Fruit fly (Drosophila melanogaster) whole organism, wandering third instar larva: ENCODE data around the gene Lcp65Aa.

Experiments
- CG9705 ChIP-seq: fragments of 200-800 bp; sonication (Bioruptor generic); optimal IDR thresholded peaks from 2 replicates; lab custom pipeline; 2018; ENCODE audit warnings: missing biosample characterization, mild to moderate bottlenecking, missing genetic modification characterization
- CrebA ChIP-seq: fragments of 200-800 bp; sonication (Bioruptor generic); optimal IDR thresholded peaks from 2 replicates; lab custom pipeline; 2016; ENCODE audit warnings: missing biosample characterization, mild to moderate bottlenecking, missing genetic modification characterization, borderline replicate concordance
- Hr78 ChIP-seq: fragments of >200 bp; optimal IDR thresholded peaks from 2 replicates; lab custom pipeline; 2017; ENCODE audit warnings: missing biosample characterization, missing genetic modification characterization
- Jra ChIP-seq: sonication (Bioruptor generic); optimal IDR thresholded peaks from 2 replicates; lab custom pipeline; 2016; ENCODE audit warnings: missing biosample characterization, missing genetic modification characterization
- OdsH ChIP-seq: fragments of 200-800 bp; sonication (Bioruptor generic); optimal IDR thresholded peaks from 2 replicates; lab custom pipeline; 2016; ENCODE audit warnings: missing biosample characterization, mild to moderate bottlenecking, missing genetic modification characterization
- Sp1 ChIP-seq: fragments of 200-800 bp; sonication (Bioruptor generic); optimal IDR thresholded peaks from 3 replicates; lab custom pipeline; 2019; ENCODE audit warnings: missing biosample characterization, mild to moderate bottlenecking, missing genetic modification characterization, moderate library complexity
- br ChIP-seq: fragments of 200-800 bp; sonication (Bioruptor generic); optimal IDR thresholded peaks from 2 replicates; lab custom pipeline; 2016; ENCODE audit warnings: missing biosample characterization, missing genetic modification characterization
- brk ChIP-seq: fragments of 200-800 bp; sonication (Bioruptor generic); optimal IDR thresholded peaks from 2 replicates; lab custom pipeline; 2016; ENCODE audit warnings: missing biosample characterization, mild to moderate bottlenecking, missing genetic modification characterization
- h ChIP-seq: fragments of 200-800 bp; sonication (Bioruptor generic); optimal IDR thresholded peaks from 3 replicates; lab custom pipeline; 2016; ENCODE audit warnings: missing biosample characterization, mild to moderate bottlenecking, missing genetic modification characterization
- jim ChIP-seq: fragments of 175-275, 200-325 bp; sonication (Bioruptor generic); optimal IDR thresholded peaks from 2 replicates; lab custom pipeline; 2016; ENCODE audit warnings: missing biosample characterization, mild to moderate bottlenecking, missing genetic modification characterization
- lola ChIP-seq: fragments of >200 bp; optimal IDR thresholded peaks from 2 replicates; lab custom pipeline; 2017; ENCODE audit warnings: missing biosample characterization, missing genetic modification characterization
- sv ChIP-seq: fragments of 200-800 bp; sonication (Bioruptor generic); optimal IDR thresholded peaks from 3 replicates; lab custom pipeline; 2016; ENCODE audit warnings: missing biosample characterization, missing genetic modification characterization
- usp ChIP-seq: fragments of >200 bp; optimal IDR thresholded peaks from 2 replicates; lab custom pipeline; 2017; ENCODE audit warnings: missing biosample characterization, missing genetic modification characterization

DNA sequence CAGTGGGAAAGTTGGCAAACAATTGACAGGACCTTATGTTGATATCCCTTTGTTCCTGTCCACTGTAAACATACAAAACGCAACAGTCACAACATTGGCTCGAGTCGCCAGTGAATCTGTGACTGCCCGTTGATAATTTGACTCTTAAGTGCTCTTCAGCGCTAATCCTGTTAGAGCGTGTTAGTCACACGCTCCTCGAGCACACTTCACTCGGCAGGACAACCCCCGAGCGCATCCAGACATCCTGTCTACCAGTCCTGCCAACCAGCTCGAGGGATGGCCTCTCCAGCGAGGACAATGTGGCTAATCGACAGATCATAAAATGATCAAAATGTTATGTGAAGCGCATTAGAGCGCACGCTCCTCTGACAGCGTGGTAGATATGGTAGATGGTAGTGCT lies 46.6 kb upstream of the Lcp65Aa start:
- TF ChIP-seq CrebA (no peak), h (GFP tag; lab: Kevin White, UChicago) (no peak), usp (no peak), br (no peak), lola (no peak), brk (GFP tag; lab: Kevin White, UChicago) (no peak), Hr78 (no peak), sv (GFP tag; lab: Kevin White, UChicago) (no peak), jim (GFP tag; lab: Kevin White, UChicago) (no peak), Sp1 (GFP tag; lab: Kevin White, UChicago) (no peak), CG9705 (GFP tag; lab: Kevin White, UChicago) (no peak), Jra (no peak), OdsH (GFP tag; lab: Kevin White, UChicago) (no peak)
